Fruit fly (Drosophila melanogaster) whole organism, prepupa: ENCODE measurements around the gene salr.

Experiments used
- Blimp-1 ChIP-seq: fragments of 200-800 bp; sonication (Bioruptor generic); optimal IDR thresholded peaks from 3 replicates; lab custom pipeline; 2017; ENCODE audit warnings: missing biosample characterization, missing genetic modification characterization, mild to moderate bottlenecking, moderate library complexity, missing genetic modification reagents
- CG10631 ChIP-seq: fragments of 200-800 bp; sonication (Bioruptor generic); optimal IDR thresholded peaks from 2 replicates; lab custom pipeline; 2016; ENCODE audit warnings: missing biosample characterization, missing genetic modification characterization
- CG10669 ChIP-seq: fragments of 200-800 bp; sonication (Bioruptor generic); optimal IDR thresholded peaks from 3 replicates; lab custom pipeline; 2018; ENCODE audit warnings: missing biosample characterization, mild to moderate bottlenecking, missing genetic modification characterization, moderate library complexity
- CG11294 ChIP-seq: fragments of 200-800 bp; sonication (Bioruptor generic); IDR thresholded peaks from 2 replicates; pipeline ENCODE4 v1.3.6; 2022; ENCODE audit warnings: missing biosample characterization, missing genetic modification characterization
- CG11762 ChIP-seq: fragments of 200-800 bp; sonication (Bioruptor generic); optimal IDR thresholded peaks from 3 replicates; lab custom pipeline; 2016; ENCODE audit warnings: missing biosample characterization, missing genetic modification characterization; ENCODE audit not compliant: insufficient read depth
- CG11902 ChIP-seq: fragments of 200-800 bp; sonication (Bioruptor generic); optimal IDR thresholded peaks from 3 replicates; lab custom pipeline; 2016; ENCODE audit warnings: missing biosample characterization, missing genetic modification characterization
- CG16779 ChIP-seq: fragments of 200-800 bp; sonication (Bioruptor generic); optimal IDR thresholded peaks from 3 replicates; lab custom pipeline; 2017; ENCODE audit warnings: missing biosample characterization, mild to moderate bottlenecking, missing genetic modification characterization
- CG3032 ChIP-seq: fragments of 200-800 bp; optimal IDR thresholded peaks from 2 replicates; lab custom pipeline; 2019; ENCODE audit warnings: missing biosample characterization, mild to moderate bottlenecking, missing genetic modification characterization, moderate library complexity
- CG31627 ChIP-seq: fragments of 200-800 bp; sonication (Bioruptor generic); optimal IDR thresholded peaks from 3 replicates; lab custom pipeline; 2016; ENCODE audit warnings: missing biosample characterization, missing genetic modification characterization
- CG32006 ChIP-seq: fragments of 200-800 bp; sonication (Bioruptor generic); optimal IDR thresholded peaks from 3 replicates; lab custom pipeline; 2017; ENCODE audit warnings: missing biosample characterization, mild to moderate bottlenecking, missing genetic modification characterization
- CG34406 ChIP-seq: fragments of 200-800 bp; sonication (Bioruptor generic); optimal IDR thresholded peaks from 3 replicates; lab custom pipeline; 2016; ENCODE audit warnings: missing biosample characterization, missing genetic modification characterization
- CG3919 ChIP-seq: fragments of 200-800 bp; sonication (Bioruptor generic); optimal IDR thresholded peaks from 3 replicates; lab custom pipeline; 2016; ENCODE audit warnings: missing biosample characterization, missing genetic modification characterization
- CG4318 ChIP-seq: fragments of 200-800 bp; sonication (Bioruptor generic); optimal IDR thresholded peaks from 3 replicates; lab custom pipeline; 2017; ENCODE audit warnings: missing biosample characterization, mild to moderate bottlenecking, missing genetic modification characterization
- CG6163 ChIP-seq: fragments of 200-800 bp; sonication (Bioruptor generic); IDR thresholded peaks from 3 replicates; pipeline ENCODE4 v1.3.6; 2022; ENCODE audit warnings: missing biosample characterization, missing genetic modification characterization
- CG6276 ChIP-seq: fragments of 200-800 bp; sonication (Bioruptor generic); optimal IDR thresholded peaks from 2 replicates; lab custom pipeline; 2017; ENCODE audit warnings: missing biosample characterization, mild to moderate bottlenecking, missing genetic modification characterization
- CG6792 ChIP-seq: fragments of 200-800 bp; sonication (Bioruptor generic); optimal IDR thresholded peaks from 3 replicates; lab custom pipeline; 2016; ENCODE audit warnings: missing biosample characterization, missing genetic modification characterization
- CG6808 ChIP-seq: fragments of 200-800 bp; sonication (Bioruptor generic); optimal IDR thresholded peaks from 3 replicates; lab custom pipeline; 2017; ENCODE audit warnings: missing biosample characterization, missing genetic modification characterization, mild to moderate bottlenecking, moderate library complexity, missing genetic modification reagents
- CG7368 ChIP-seq: fragments of 200-800 bp; sonication (Bioruptor generic); optimal IDR thresholded peaks from 3 replicates; lab custom pipeline; 2016; ENCODE audit warnings: missing biosample characterization, missing genetic modification characterization
- CG8119 ChIP-seq: fragments of 200-800 bp; sonication (Bioruptor generic); IDR thresholded peaks from 3 replicates; pipeline ENCODE4 v1.3.6; 2022; ENCODE audit warnings: missing biosample characterization, missing genetic modification characterization
- CG8319 ChIP-seq: fragments of 200-800 bp; sonication (Bioruptor generic); optimal IDR thresholded peaks from 3 replicates; lab custom pipeline; 2016; ENCODE audit warnings: missing biosample characterization, missing genetic modification characterization
- Eip75B ChIP-seq: fragments of 200-800 bp; sonication (Bioruptor generic); optimal IDR thresholded peaks from 3 replicates; lab custom pipeline; 2016; ENCODE audit warnings: missing biosample characterization, missing genetic modification characterization
- Eip78C ChIP-seq: fragments of 200-800 bp; sonication (Bioruptor generic); peaks from one replicate; lab custom pipeline; 2016; ENCODE audit warnings: missing biosample characterization, missing genetic modification characterization
- Ets21C ChIP-seq: fragments of 200-800 bp; sonication (Bioruptor generic); optimal IDR thresholded peaks from 3 replicates; lab custom pipeline; 2016; ENCODE audit warnings: missing biosample characterization, missing genetic modification characterization
- Ets96B ChIP-seq: fragments of 200-800 bp; optimal IDR thresholded peaks from 2 replicates; lab custom pipeline; 2019; ENCODE audit warnings: missing biosample characterization, mild to moderate bottlenecking, missing genetic modification characterization, moderate library complexity
- Gug ChIP-seq: fragments of 200-800 bp; sonication (Bioruptor generic); IDR thresholded peaks from 2 replicates; pipeline ENCODE4 v1.3.6; 2022; ENCODE audit warnings: missing biosample characterization, missing genetic modification characterization
- Hr38 ChIP-seq: sonication (Bioruptor generic); optimal IDR thresholded peaks from 2 replicates; lab custom pipeline; 2016; ENCODE audit warnings: missing biosample characterization, missing genetic modification characterization
- Hr4 ChIP-seq: fragments of 200-800 bp; sonication (Bioruptor generic); optimal IDR thresholded peaks from 3 replicates; lab custom pipeline; 2016; ENCODE audit warnings: missing biosample characterization, missing genetic modification characterization
- OdsH ChIP-seq: fragments of 200-800 bp; sonication (Bioruptor generic); optimal IDR thresholded peaks from 3 replicates; lab custom pipeline; 2016; ENCODE audit warnings: missing biosample characterization, missing genetic modification characterization
- Sox102F ChIP-seq: fragments of 200-800 bp; sonication (Bioruptor generic); optimal IDR thresholded peaks from 2 replicates; lab custom pipeline; 2016; ENCODE audit warnings: missing biosample characterization, mild to moderate bottlenecking, missing genetic modification characterization
- Sox14 ChIP-seq: fragments of 200-800 bp; sonication (Bioruptor generic); optimal IDR thresholded peaks from 3 replicates; lab custom pipeline; 2016; ENCODE audit warnings: missing biosample characterization, missing genetic modification characterization
- Sox15 ChIP-seq: fragments of 200-800 bp; sonication (Bioruptor generic); optimal IDR thresholded peaks from 3 replicates; lab custom pipeline; 2016; ENCODE audit warnings: missing biosample characterization, missing genetic modification characterization
- achi ChIP-seq: fragments of 200-800 bp; sonication (Bioruptor generic); optimal IDR thresholded peaks from 3 replicates; lab custom pipeline; 2016; ENCODE audit warnings: missing biosample characterization, missing genetic modification characterization
- acj6 ChIP-seq: fragments of 200-800 bp; sonication (Bioruptor generic); optimal IDR thresholded peaks from 3 replicates; lab custom pipeline; 2016; ENCODE audit warnings: missing biosample characterization, missing genetic modification characterization
- cyc ChIP-seq: fragments of 200-800 bp; sonication (Bioruptor generic); optimal IDR thresholded peaks from 3 replicates; lab custom pipeline; 2016; ENCODE audit warnings: missing biosample characterization, missing genetic modification characterization
- dac ChIP-seq: fragments of 200-800 bp; sonication (Bioruptor generic); optimal IDR thresholded peaks from 2 replicates; lab custom pipeline; 2017; ENCODE audit warnings: missing biosample characterization, mild to moderate bottlenecking, missing genetic modification characterization
- dsx ChIP-seq: fragments of 200-800 bp; optimal IDR thresholded peaks from 3 replicates; lab custom pipeline; 2019; ENCODE audit warnings: missing biosample characterization, mild to moderate bottlenecking, missing genetic modification characterization, moderate library complexity; ENCODE audit not compliant: poor library complexity, severe bottlenecking
- eg ChIP-seq: fragments of 200-800 bp; sonication (Bioruptor generic); IDR thresholded peaks from 3 replicates; pipeline ENCODE4 v1.3.6; 2022; ENCODE audit warnings: missing biosample characterization, missing genetic modification characterization
- esn ChIP-seq: fragments of 200-800 bp; sonication (Bioruptor generic); optimal IDR thresholded peaks from 2 replicates; lab custom pipeline; 2016; ENCODE audit warnings: missing biosample characterization, mild to moderate bottlenecking, missing genetic modification characterization, moderate library complexity
- fd59A ChIP-seq: fragments of 200-800 bp; sonication (Bioruptor generic); optimal IDR thresholded peaks from 2 replicates; lab custom pipeline; 2017; ENCODE audit warnings: missing biosample characterization, mild to moderate bottlenecking, missing genetic modification characterization, missing genetic modification reagents
- fkh ChIP-seq: fragments of 200-800 bp; sonication (Bioruptor generic); optimal IDR thresholded peaks from 3 replicates; lab custom pipeline; 2017; ENCODE audit warnings: missing biosample characterization, mild to moderate bottlenecking, missing genetic modification characterization, moderate library complexity
- lz ChIP-seq: fragments of 200-800 bp; sonication (Bioruptor generic); optimal IDR thresholded peaks from 3 replicates; lab custom pipeline; 2016; ENCODE audit warnings: missing biosample characterization, missing genetic modification characterization
- pdm3 ChIP-seq: fragments of 200-800 bp; sonication (Bioruptor generic); optimal IDR thresholded peaks from 3 replicates; lab custom pipeline; 2016; ENCODE audit warnings: missing biosample characterization, missing genetic modification characterization
- salr ChIP-seq, 2 experiments: fragments of 200-800 bp; sonication (Bioruptor generic); optimal IDR thresholded peaks; 3 replicates each; lab custom pipeline; 2016 to 2018; ENCODE audit warnings: missing biosample characterization in 2 of 2, missing genetic modification characterization in 2 of 2, mild to moderate bottlenecking in 1 of 2
- ss ChIP-seq, 2 experiments: fragments of 200-800 bp; sonication (Bioruptor generic); optimal IDR thresholded peaks; 2 replicates in 1 of 2; 3 replicates in 1 of 2; lab custom pipeline; 2017 to 2018; ENCODE audit warnings: mild to moderate bottlenecking in 2 of 2, missing biosample characterization in 2 of 2, missing genetic modification characterization in 2 of 2, moderate library complexity in 1 of 2
- svp ChIP-seq: fragments of 200-800 bp; sonication (Bioruptor generic); peaks from one replicate; lab custom pipeline; 2016; ENCODE audit warnings: missing biosample characterization, missing genetic modification characterization
- topi ChIP-seq: fragments of 200-800 bp; sonication (Bioruptor generic); optimal IDR thresholded peaks from 3 replicates; lab custom pipeline; 2016; ENCODE audit warnings: missing biosample characterization, missing genetic modification characterization

salr gene

dm6 chr2L:11386379-11387017, 27.8 kb downstream of the salr start (continued):
- TF ChIP-seq Blimp-1 (no peak), fd59A (GFP tag; lab: Kevin White, UChicago) (peak; percentile 61), CG7368 (GFP tag; lab: Kevin White, UChicago) (peak; percentile 32), Eip78C (GFP tag; lab: Kevin White, UChicago) (peak; percentile 90), pdm3 (GFP tag; lab: Kevin White, UChicago) (peak; percentile 65), acj6 (GFP tag; lab: Kevin White, UChicago) (peak; percentile 46), Hr4 (GFP tag; lab: Kevin White, UChicago) (peak; percentile 74), CG11762 (GFP tag; lab: Kevin White, UChicago) (peak; percentile 34), Sox14 (GFP tag; lab: Kevin White, UChicago) (peak; percentile 37), CG4318 (GFP tag; lab: Kevin White, UChicago) (peak; percentile 50), svp (GFP tag; lab: Kevin White, UChicago) (peak; percentile 77), Gug (GFP tag; lab: Robert Waterston, UW) (no peak), CG6276 (peak; percentile 51), OdsH (GFP tag; lab: Kevin White, UChicago) (peak; percentile 43), cyc (GFP tag; lab: Kevin White, UChicago) (peak; percentile 29), achi (GFP tag; lab: Kevin White, UChicago) (peak; percentile 59), CG34406 (GFP tag; lab: Kevin White, UChicago) (peak; percentile 40), Ets21C (GFP tag; lab: Kevin White, UChicago) (peak; percentile 3), CG3919 (GFP tag; lab: Kevin White, UChicago) (peak; percentile 67), dac (GFP tag; lab: Kevin White, UChicago) (peak; percentile 15), Ets96B (tag; lab: Kevin White, UChicago) (peak; percentile 67), CG11294 (GFP tag; lab: Robert Waterston, UW) (no peak), topi (peak; percentile 54), ss (GFP tag; optimal IDR thresholded peaks at IDR 0.05; lab: Kevin White, UChicago) (peak; percentile 60 to 74), CG32006 (peak; percentile 69), eg (GFP tag; lab: Robert Waterston, UW) (peak; percentile 70), CG6163 (GFP tag; lab: Robert Waterston, UW) (peak; percentile 64), CG6808 (GFP tag; lab: Kevin White, UChicago) (peak; percentile 66), salr (GFP tag; optimal IDR thresholded peaks at IDR 0.05; lab: Kevin White, UChicago) (peak; percentile 68 to 88), lz (GFP tag; lab: Kevin White, UChicago) (peak; percentile 39), fkh (no peak), CG16779 (tag; lab: Kevin White, UChicago) (no peak), Sox102F (GFP tag; lab: Kevin White, UChicago) (peak; percentile 56), CG3032 (tag; lab: Kevin White, UChicago) (peak; percentile 66), esn (peak; percentile 52), CG11902 (peak; percentile 26), CG31627 (GFP tag; lab: Kevin White, UChicago) (peak; percentile 20), Eip75B (GFP tag; lab: Kevin White, UChicago) (peak; percentile 44)

- TF ChIP-seq CG34406 (GFP tag; lab: Kevin White, UChicago) (no peak), CG8119 (GFP tag; lab: Robert Waterston, UW) (no peak), CG6808 (GFP tag; lab: Kevin White, UChicago) (no peak), fd59A (GFP tag; lab: Kevin White, UChicago) (no peak), eg (GFP tag; lab: Robert Waterston, UW) (0 out of 3 replicates have a peak, but pooled peaks have one; percentile 13), CG8319 (no peak), CG31627 (GFP tag; lab: Kevin White, UChicago) (no peak), Sox15 (GFP tag; lab: Kevin White, UChicago) (no peak), Ets96B (tag; lab: Kevin White, UChicago) (peak; percentile 24), CG3032 (tag; lab: Kevin White, UChicago) (peak; percentile 31), CG6792 (GFP tag; lab: Kevin White, UChicago) (no peak), Sox102F (GFP tag; lab: Kevin White, UChicago) (no peak), CG16779 (tag; lab: Kevin White, UChicago) (no peak), cyc (GFP tag; lab: Kevin White, UChicago) (no peak), Hr4 (GFP tag; lab: Kevin White, UChicago) (no peak), Hr38 (no peak), dsx (GFP tag; lab: Kevin White, UChicago) (peak; percentile 38), esn (no peak), CG3919 (GFP tag; lab: Kevin White, UChicago) (peak; percentile 5), CG10631 (GFP tag; lab: Kevin White, UChicago) (peak; percentile 31), CG6163 (GFP tag; lab: Robert Waterston, UW) (peak; percentile 69), CG11902 (no peak), ss (GFP tag; optimal IDR thresholded peaks at IDR 0.05; lab: Kevin White, UChicago) (peak; percentile 3 to 18), CG10669 (GFP tag; lab: Kevin White, UChicago) (peak; percentile 28), CG11762 (GFP tag; lab: Kevin White, UChicago) (no peak), svp (GFP tag; lab: Kevin White, UChicago) (peak; percentile 32), Eip78C (GFP tag; lab: Kevin White, UChicago) (peak; percentile 66), OdsH (GFP tag; lab: Kevin White, UChicago) (no peak), lz (GFP tag; lab: Kevin White, UChicago) (no peak)
These were observed 29.0 kb downstream of the salr start for dm6 chr2L:11387691-11388090.
